Worm (Caenorhabditis elegans) whole organism, mixed stage, embryonic: ENCODE results near the gene M163.22.

Source experiments
- M03D4.4 ChIP-seq: sonication (generic microtip); optimal IDR thresholded peaks from 2 replicates; lab custom pipeline; 2017; ENCODE audit warnings: mild to moderate bottlenecking, missing genetic modification characterization, missing compliant biosample characterization
- bed-3 ChIP-seq: fragments of 200-800 bp; sonication (Bioruptor generic); optimal IDR thresholded peaks from 3 replicates; lab custom pipeline; 2018; ENCODE audit warnings: mild to moderate bottlenecking, missing genetic modification characterization, moderate library complexity, missing compliant biosample characterization
- blmp-1 ChIP-seq: fragments of 150-350 bp; optimal IDR thresholded peaks from 2 replicates; lab custom pipeline; 2014; ENCODE audit warnings: missing biosample characterization, missing genetic modification characterization
- ceh-39 ChIP-seq: fragments of 150-350 bp; optimal IDR thresholded peaks from 2 replicates; lab custom pipeline; 2014; ENCODE audit warnings: missing biosample characterization, missing genetic modification characterization
- ceh-43 ChIP-seq: fragments of 200-800 bp; sonication (Bioruptor generic); optimal IDR thresholded peaks from 2 replicates; lab custom pipeline; 2018; ENCODE audit warnings: mild to moderate bottlenecking, missing genetic modification characterization, moderate library complexity, missing compliant biosample characterization
- ceh-83 ChIP-seq: fragments of 200-800 bp; sonication (Bioruptor generic); optimal IDR thresholded peaks from 2 replicates; lab custom pipeline; 2018; ENCODE audit warnings: mild to moderate bottlenecking, missing genetic modification characterization, missing compliant biosample characterization
- ces-1 ChIP-seq: fragments of 150-350 bp; optimal IDR thresholded peaks from 2 replicates; lab custom pipeline; 2014; ENCODE audit warnings: missing biosample characterization, missing genetic modification reagents, missing genetic modification characterization
- cnd-1 ChIP-seq: fragments of 200-800 bp; sonication (Bioruptor generic); optimal IDR thresholded peaks from 2 replicates; lab custom pipeline; 2018; ENCODE audit warnings: mild to moderate bottlenecking, missing genetic modification characterization, missing compliant biosample characterization
- drap-1 ChIP-seq: fragments of 200-800 bp; sonication (Bioruptor generic); optimal IDR thresholded peaks from 3 replicates; lab custom pipeline; 2018; ENCODE audit warnings: mild to moderate bottlenecking, missing genetic modification characterization, missing compliant biosample characterization
- elt-1 ChIP-seq: sonication (generic microtip); optimal IDR thresholded peaks from 2 replicates; lab custom pipeline; 2017; ENCODE audit warnings: missing genetic modification characterization, mild to moderate bottlenecking, missing compliant biosample characterization, antibody characterized with exemption, moderate library complexity, borderline replicate concordance; ENCODE audit not compliant: insufficient read depth
- elt-3 ChIP-seq: fragments of 150-350 bp; optimal IDR thresholded peaks from 2 replicates; lab custom pipeline; 2014; ENCODE audit warnings: missing biosample characterization, missing genetic modification characterization
- flh-1 ChIP-seq: fragments of 200-800 bp; sonication (Bioruptor generic); optimal IDR thresholded peaks from 2 replicates; lab custom pipeline; 2018; ENCODE audit warnings: mild to moderate bottlenecking, missing genetic modification characterization, moderate library complexity, missing compliant biosample characterization
- ham-2 ChIP-seq: fragments of 200-800 bp; sonication (Bioruptor generic); optimal IDR thresholded peaks from 2 replicates; lab custom pipeline; 2018; ENCODE audit warnings: mild to moderate bottlenecking, missing genetic modification characterization, missing compliant biosample characterization
- hlh-1 ChIP-seq: fragments of 150-350 bp; optimal IDR thresholded peaks from 2 replicates; lab custom pipeline; 2014; ENCODE audit warnings: missing biosample characterization, missing genetic modification reagents, missing genetic modification characterization
- lin-13 ChIP-seq: fragments of 150-350 bp; optimal IDR thresholded peaks from 2 replicates; lab custom pipeline; 2014; ENCODE audit warnings: missing biosample characterization, missing genetic modification characterization
- lin-32 ChIP-seq: fragments of 200-800 bp; sonication (Bioruptor generic); optimal IDR thresholded peaks from 2 replicates; lab custom pipeline; 2018; ENCODE audit warnings: mild to moderate bottlenecking, missing genetic modification characterization, missing compliant biosample characterization
- lsy-2 ChIP-seq: fragments of 150-350 bp; optimal IDR thresholded peaks from 2 replicates; lab custom pipeline; 2014; ENCODE audit warnings: missing biosample characterization, missing genetic modification characterization
- mab-5 ChIP-seq: fragments of 150-350 bp; optimal IDR thresholded peaks from 2 replicates; lab custom pipeline; 2014; ENCODE audit warnings: missing biosample characterization, missing genetic modification characterization
- mep-1 ChIP-seq: fragments of 150-350 bp; optimal IDR thresholded peaks from 2 replicates; lab custom pipeline; 2017; ENCODE audit warnings: missing biosample characterization, missing genetic modification reagents, missing genetic modification characterization, inconsistent platforms
- mls-2 ChIP-seq: sonication (generic microtip); optimal IDR thresholded peaks from 2 replicates; lab custom pipeline; 2016; ENCODE audit warnings: mild to moderate bottlenecking, missing genetic modification characterization, moderate library complexity, missing compliant biosample characterization
- nhr-12 ChIP-seq: fragments of 150-350 bp; optimal IDR thresholded peaks from 2 replicates; lab custom pipeline; 2014; ENCODE audit warnings: missing biosample characterization, missing genetic modification characterization
- nhr-2 ChIP-seq: fragments of 150-350 bp; optimal IDR thresholded peaks from 2 replicates; lab custom pipeline; 2014; ENCODE audit warnings: missing biosample characterization, missing genetic modification characterization
- nhr-237 ChIP-seq: fragments of 150-350 bp; optimal IDR thresholded peaks from 2 replicates; lab custom pipeline; 2014; ENCODE audit warnings: missing biosample characterization, missing genetic modification characterization
- nhr-28 ChIP-seq: fragments of 150-350 bp; optimal IDR thresholded peaks from 2 replicates; lab custom pipeline; 2014; ENCODE audit warnings: missing biosample characterization, missing genetic modification characterization
- nhr-76 ChIP-seq: sonication (generic microtip); optimal IDR thresholded peaks from 2 replicates; lab custom pipeline; 2017; ENCODE audit warnings: missing biosample characterization, missing genetic modification characterization
- pha-4 ChIP-seq: fragments of 150-350 bp; optimal IDR thresholded peaks from 2 replicates; lab custom pipeline; 2018; ENCODE audit warnings: missing biosample characterization, missing genetic modification reagents, missing genetic modification characterization
- sem-2 ChIP-seq: fragments of 200-800 bp; sonication (Bioruptor generic); optimal IDR thresholded peaks from 2 replicates; lab custom pipeline; 2018; ENCODE audit warnings: mild to moderate bottlenecking, missing genetic modification characterization, missing compliant biosample characterization
- snpc-4 ChIP-seq: fragments of 150-350 bp; optimal IDR thresholded peaks from 2 replicates; lab custom pipeline; 2014; ENCODE audit warnings: missing biosample characterization, missing genetic modification characterization
- sptf-1 ChIP-seq: sonication (generic microtip); optimal IDR thresholded peaks from 2 replicates; lab custom pipeline; 2017; ENCODE audit warnings: mild to moderate bottlenecking, missing genetic modification characterization, moderate library complexity, missing compliant biosample characterization
- tbx-8 ChIP-seq: fragments of 200-800 bp; sonication (Bioruptor generic); optimal IDR thresholded peaks from 2 replicates; lab custom pipeline; 2018; ENCODE audit warnings: mild to moderate bottlenecking, missing genetic modification characterization, moderate library complexity, missing compliant biosample characterization
- unc-120 ChIP-seq: sonication (generic microtip); optimal IDR thresholded peaks from 2 replicates; lab custom pipeline; 2017; ENCODE audit warnings: missing genetic modification characterization, missing compliant biosample characterization; ENCODE audit not compliant: poor library complexity, severe bottlenecking
- unc-39 ChIP-seq: fragments of 150-350 bp; optimal IDR thresholded peaks from 2 replicates; lab custom pipeline; 2014; ENCODE audit warnings: missing biosample characterization, missing genetic modification characterization
- unc-62 ChIP-seq: fragments of 150-350 bp; optimal IDR thresholded peaks from 2 replicates; lab custom pipeline; 2014; ENCODE audit warnings: missing biosample characterization, missing genetic modification reagents, missing genetic modification characterization
- zip-8 ChIP-seq: fragments of 150-350 bp; optimal IDR thresholded peaks from 2 replicates; lab custom pipeline; 2014; ENCODE audit warnings: missing biosample characterization, missing genetic modification characterization
- ztf-11 ChIP-seq: fragments of 150-350 bp; optimal IDR thresholded peaks from 2 replicates; lab custom pipeline; 2014; ENCODE audit warnings: missing biosample characterization, missing genetic modification characterization

The M163.22 gene

DNA sequence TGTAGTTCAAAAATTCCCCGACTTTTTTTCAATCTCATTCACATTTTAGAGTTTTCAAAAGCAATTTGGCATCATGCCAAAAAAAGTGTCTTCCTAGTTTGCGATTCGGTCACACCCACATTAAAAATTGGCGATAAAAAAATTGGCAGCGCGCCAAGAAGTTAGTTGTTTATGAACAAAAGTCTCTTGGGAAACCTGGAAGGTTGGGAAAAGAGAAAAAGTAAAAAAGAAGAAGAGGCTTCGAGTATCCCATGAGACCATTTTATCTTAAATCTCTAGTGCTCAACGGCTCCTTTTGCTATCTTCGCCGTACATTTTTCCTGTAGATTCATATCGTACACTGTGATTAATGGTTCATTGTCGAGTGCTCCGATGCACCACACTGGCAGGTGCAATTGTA lies 22.1 kb downstream of the M163.22 start:
- no peak for TF ChIP-seq lsy-2 (tag; lab: Kevin White, UChicago)
- TF ChIP-seq elt-3 (tag; lab: Kevin White, UChicago): no peak
- no peak for TF ChIP-seq nhr-28 (tag; lab: Kevin White, UChicago)
- TF ChIP-seq blmp-1: no peak
- no peak for TF ChIP-seq unc-62 (GFP tag; lab: Kevin White, UChicago)
- no peak for TF ChIP-seq sem-2 (GFP tag; lab: Kevin White, UChicago)
- no peak for TF ChIP-seq mab-5 (tag; lab: Kevin White, UChicago)
- TF ChIP-seq unc-39 (tag; lab: Kevin White, UChicago): no peak
- TF ChIP-seq lin-32 (GFP tag; lab: Kevin White, UChicago): no peak
- TF ChIP-seq ces-1 (GFP tag; lab: Kevin White, UChicago): no peak
- no peak for TF ChIP-seq zip-8 (tag; lab: Kevin White, UChicago)
- TF ChIP-seq pha-4 (tag; lab: Kevin White, UChicago): no peak
- TF ChIP-seq mls-2: no peak
- TF ChIP-seq sptf-1 (tag; lab: Kevin White, UChicago): no peak
- TF ChIP-seq flh-1 (GFP tag; lab: Kevin White, UChicago): no peak
- TF ChIP-seq nhr-12 (tag; lab: Kevin White, UChicago): no peak
- TF ChIP-seq nhr-76: no peak
- TF ChIP-seq, all 35 proteins: peak for 0

DNA sequence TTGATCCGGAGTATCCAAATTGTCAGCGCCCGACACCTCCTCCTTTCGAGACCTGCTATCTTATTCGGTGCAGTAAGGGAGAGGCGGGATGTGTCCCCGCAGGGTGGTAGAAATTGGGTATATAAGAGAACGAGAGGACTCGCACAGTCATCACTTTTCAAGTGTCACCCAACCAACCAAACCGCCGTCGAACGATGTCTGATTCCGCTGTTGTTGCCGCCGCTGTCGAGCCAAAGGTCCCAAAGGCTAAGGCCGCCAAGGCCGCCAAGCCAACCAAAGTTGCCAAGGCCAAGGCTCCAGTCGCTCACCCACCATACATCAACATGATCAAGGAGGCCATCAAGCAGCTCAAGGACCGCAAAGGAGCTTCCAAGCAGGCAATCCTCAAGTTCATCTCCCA lies 24.3 kb downstream of the M163.22 start, which contains the start of gene his-24:
Gene his-24, plus strand, starts transcription at position 150 of the 400 bp plus-strand sequence.
- TF ChIP-seq pha-4 (tag; lab: Kevin White, UChicago) (peak; percentile 66), ceh-43 (GFP tag; lab: Kevin White, UChicago) (no peak), nhr-237 (tag; lab: Kevin White, UChicago) (no peak), nhr-2 (tag; lab: Kevin White, UChicago) (no peak), zip-8 (tag; lab: Kevin White, UChicago) (peak; percentile 6), ceh-83 (GFP tag; lab: Kevin White, UChicago) (peak; percentile 51), bed-3 (GFP tag; lab: Kevin White, UChicago) (no peak), ceh-39 (tag; lab: Kevin White, UChicago) (peak; percentile 61), nhr-28 (tag; lab: Kevin White, UChicago) (no peak), blmp-1 (no peak), mls-2 (peak; percentile 47), sptf-1 (tag; lab: Kevin White, UChicago) (peak; percentile 38), ces-1 (GFP tag; lab: Kevin White, UChicago) (peak; percentile 37), elt-3 (tag; lab: Kevin White, UChicago) (no peak), hlh-1 (tag; lab: Kevin White, UChicago) (peak; percentile 35), lsy-2 (tag; lab: Kevin White, UChicago) (peak; percentile 44), nhr-76 (no peak), flh-1 (GFP tag; lab: Kevin White, UChicago) (no peak), unc-62 (GFP tag; lab: Kevin White, UChicago) (peak; percentile 29), ztf-11 (tag; lab: Kevin White, UChicago) (peak; percentile 64), tbx-8 (no peak), nhr-12 (tag; lab: Kevin White, UChicago) (no peak), M03D4.4 (tag; lab: Kevin White, UChicago) (peak; percentile 36), snpc-4 (tag; lab: Kevin White, UChicago) (no peak), elt-1 (tag; lab: Kevin White, UChicago) (no peak), ham-2 (GFP tag; lab: Kevin White, UChicago) (no peak), lin-13 (tag; lab: Kevin White, UChicago) (peak; percentile 75), sem-2 (GFP tag; lab: Kevin White, UChicago) (no peak), unc-39 (tag; lab: Kevin White, UChicago) (no peak), mab-5 (tag; lab: Kevin White, UChicago) (no peak), unc-120 (tag; lab: Kevin White, UChicago) (peak; percentile 26), cnd-1 (tag; lab: Kevin White, UChicago) (peak; percentile 59), drap-1 (GFP tag; lab: Kevin White, UChicago) (peak; percentile 25), mep-1 (tag; lab: Kevin White, UChicago) (peak; percentile 87), lin-32 (GFP tag; lab: Kevin White, UChicago) (peak; percentile 5)
- TF ChIP-seq, all 35 proteins: peak for 18

DNA sequence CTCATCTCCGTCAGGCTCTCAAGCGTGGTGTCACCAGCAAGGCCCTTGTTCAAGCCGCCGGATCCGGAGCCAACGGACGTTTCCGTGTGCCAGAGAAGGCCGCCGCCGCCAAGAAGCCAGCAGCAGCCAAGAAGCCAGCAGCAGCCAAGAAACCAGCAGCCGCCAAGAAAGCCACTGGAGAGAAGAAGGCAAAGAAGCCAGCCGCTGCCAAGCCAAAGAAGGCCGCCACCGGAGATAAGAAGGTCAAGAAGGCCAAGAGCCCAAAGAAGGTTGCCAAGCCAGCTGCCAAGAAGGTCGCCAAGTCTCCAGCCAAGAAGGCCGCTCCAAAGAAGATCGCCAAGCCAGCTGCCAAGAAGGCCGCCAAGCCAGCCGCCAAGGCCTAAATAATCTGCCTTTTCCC lies 24.8 kb downstream of the M163.22 start:
- TF ChIP-seq M03D4.4 (tag; lab: Kevin White, UChicago): no peak
- TF ChIP-seq nhr-28 (tag; lab: Kevin White, UChicago): no peak
- no peak for TF ChIP-seq unc-62 (GFP tag; lab: Kevin White, UChicago)
- TF ChIP-seq flh-1 (GFP tag; lab: Kevin White, UChicago): no peak
- no peak for TF ChIP-seq ham-2 (GFP tag; lab: Kevin White, UChicago)
- no peak for TF ChIP-seq nhr-237 (tag; lab: Kevin White, UChicago)
- no peak for TF ChIP-seq pha-4 (tag; lab: Kevin White, UChicago)
- no peak for TF ChIP-seq ceh-43 (GFP tag; lab: Kevin White, UChicago)
- no peak for TF ChIP-seq sptf-1 (tag; lab: Kevin White, UChicago)
- TF ChIP-seq snpc-4 (tag; lab: Kevin White, UChicago): no peak
